Fruit fly (Drosophila melanogaster) whole organism, wandering third instar larva: ENCODE data around the gene Sfp84E.

Experiments used
- GATAd ChIP-seq: sonication (Bioruptor generic); optimal IDR thresholded peaks from 2 replicates; lab custom pipeline; 2016; ENCODE audit warnings: missing biosample characterization, missing genetic modification characterization
- Hr78 ChIP-seq: fragments of >200 bp; optimal IDR thresholded peaks from 2 replicates; lab custom pipeline; 2017; ENCODE audit warnings: missing biosample characterization, missing genetic modification characterization
- Jra ChIP-seq: sonication (Bioruptor generic); optimal IDR thresholded peaks from 2 replicates; lab custom pipeline; 2016; ENCODE audit warnings: missing biosample characterization, missing genetic modification characterization
- Vsx2 ChIP-seq: fragments of 200-300, 225-300 bp; sonication (Bioruptor generic); optimal IDR thresholded peaks from 2 replicates; lab custom pipeline; 2018; ENCODE audit warnings: missing biosample characterization, missing genetic modification characterization; ENCODE audit not compliant: partially characterized antibody
- br ChIP-seq: fragments of 200-800 bp; sonication (Bioruptor generic); optimal IDR thresholded peaks from 2 replicates; lab custom pipeline; 2016; ENCODE audit warnings: missing biosample characterization, missing genetic modification characterization
- dsf ChIP-seq: sonication (Bioruptor generic); optimal IDR thresholded peaks from 2 replicates; lab custom pipeline; 2016; ENCODE audit warnings: missing biosample characterization, missing genetic modification characterization, borderline replicate concordance
- fru ChIP-seq: fragments of 200-800 bp; sonication (Bioruptor generic); optimal IDR thresholded peaks from 3 replicates; lab custom pipeline; 2016; ENCODE audit warnings: missing biosample characterization, mild to moderate bottlenecking, missing genetic modification characterization
- jim ChIP-seq: fragments of 175-275, 200-325 bp; sonication (Bioruptor generic); optimal IDR thresholded peaks from 2 replicates; lab custom pipeline; 2016; ENCODE audit warnings: missing biosample characterization, mild to moderate bottlenecking, missing genetic modification characterization
- pan ChIP-seq: fragments of >200 bp; optimal IDR thresholded peaks from 2 replicates; lab custom pipeline; 2017
- sage ChIP-seq: fragments of 200-800 bp; sonication (Bioruptor generic); optimal IDR thresholded peaks from 2 replicates; lab custom pipeline; 2016; ENCODE audit warnings: missing biosample characterization, mild to moderate bottlenecking, missing genetic modification characterization
- tai ChIP-seq: sonication (Bioruptor generic); optimal IDR thresholded peaks from 2 replicates; lab custom pipeline; 2016; ENCODE audit warnings: missing biosample characterization, missing genetic modification characterization
- woc ChIP-seq: sonication (Bioruptor generic); optimal IDR thresholded peaks from 2 replicates; lab custom pipeline; 2016; ENCODE audit warnings: missing biosample characterization, mild to moderate bottlenecking, missing genetic modification characterization

DNA sequence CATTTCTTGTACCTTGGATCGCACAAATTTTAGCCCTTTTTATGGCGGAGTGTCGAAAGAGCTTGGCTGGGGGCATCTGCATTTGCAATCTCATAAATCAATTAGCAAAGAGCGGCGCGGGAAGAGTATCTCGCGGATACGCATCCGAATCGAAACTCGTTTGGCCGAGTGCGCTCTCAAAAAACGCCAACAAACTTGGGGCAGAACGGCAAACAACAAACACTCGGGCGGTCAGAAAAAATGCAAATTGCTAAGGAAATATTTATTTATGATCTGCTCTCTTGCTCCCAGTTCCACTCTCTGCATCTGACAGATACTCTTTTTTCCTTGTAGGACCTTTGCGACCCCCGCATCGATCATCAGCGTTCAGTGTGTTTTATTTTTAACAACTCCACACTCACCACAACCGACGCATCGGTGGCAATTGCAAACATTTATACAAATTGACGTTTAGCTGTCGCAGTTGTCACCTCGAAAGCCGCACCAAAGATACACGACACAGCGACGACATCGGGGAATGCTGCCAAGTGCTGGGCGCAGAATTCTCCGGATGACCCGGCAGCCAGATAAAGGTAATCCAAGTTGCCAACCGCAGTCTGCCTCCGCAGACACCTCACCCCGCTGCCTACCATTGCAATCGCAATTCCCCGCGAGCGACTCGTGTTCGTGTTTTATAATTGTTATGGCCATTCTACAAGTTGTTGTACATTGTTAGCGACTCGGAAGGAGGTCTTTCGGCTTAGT lies 11.0 kb downstream of the Sfp84E start:
- TF ChIP-seq woc (GFP tag; lab: Kevin White, UChicago), result no peak
- no peak for TF ChIP-seq br (GFP tag; lab: Kevin White, UChicago)
- no peak for TF ChIP-seq dsf (GFP tag; lab: Kevin White, UChicago)
- no peak for TF ChIP-seq fru
- no peak for TF ChIP-seq Jra
- TF ChIP-seq Hr78 (GFP tag; lab: Kevin White, UChicago), result no peak
- TF ChIP-seq sage (GFP tag; lab: Kevin White, UChicago), result no peak
- TF ChIP-seq GATAd, result no peak
- TF ChIP-seq pan (lab: Kevin White, UChicago), result no peak
- TF ChIP-seq Vsx2 (GFP tag; lab: Kevin White, UChicago), result peak; percentile 0
- TF ChIP-seq tai (GFP tag; lab: Kevin White, UChicago), result no peak
- TF ChIP-seq jim, result no peak
